Worm (Caenorhabditis elegans) whole organism, L2 larva: ENCODE data around the gene R07B1.5.

Experiments used
- C34F6.9 ChIP-seq: fragments of 150-350 bp; optimal IDR thresholded peaks from 2 replicates; lab custom pipeline; 2014; ENCODE audit warnings: missing biosample characterization, missing genetic modification characterization
- F13H6.1 ChIP-seq: sonication (generic microtip); optimal IDR thresholded peaks from 2 replicates; lab custom pipeline; 2016; ENCODE audit warnings: missing genetic modification characterization, missing compliant biosample characterization
- R02D3.7 ChIP-seq: fragments of 150-350 bp; optimal IDR thresholded peaks from 2 replicates; lab custom pipeline; 2014; ENCODE audit warnings: missing biosample characterization, missing genetic modification characterization
- Y55F3AM.14 ChIP-seq: fragments of 200-800 bp; sonication (Bioruptor generic); optimal IDR thresholded peaks from 2 replicates; lab custom pipeline; 2018; ENCODE audit warnings: mild to moderate bottlenecking, missing genetic modification characterization, missing compliant biosample characterization
- aly-2 ChIP-seq: fragments of 150-350 bp; optimal IDR thresholded peaks from 2 replicates; lab custom pipeline; 2014; ENCODE audit warnings: missing biosample characterization, missing genetic modification characterization
- blmp-1 ChIP-seq: sonication (generic microtip); optimal IDR thresholded peaks from 2 replicates; lab custom pipeline; 2017; ENCODE audit warnings: missing genetic modification characterization, mild to moderate bottlenecking, missing compliant biosample characterization, antibody characterized with exemption, moderate library complexity; ENCODE audit not compliant: insufficient read depth
- crh-2 ChIP-seq: sonication (generic microtip); optimal IDR thresholded peaks from 2 replicates; lab custom pipeline; 2017; ENCODE audit warnings: missing biosample characterization, missing genetic modification characterization
- dmd-4 ChIP-seq: sonication (generic microtip); optimal IDR thresholded peaks from 2 replicates; lab custom pipeline; 2017; ENCODE audit warnings: missing biosample characterization, missing genetic modification characterization
- elt-1 ChIP-seq: fragments of 150-350 bp; optimal IDR thresholded peaks from 2 replicates; lab custom pipeline; 2014; ENCODE audit warnings: missing biosample characterization, missing genetic modification characterization
- fos-1 ChIP-seq: fragments of 150-350 bp; optimal IDR thresholded peaks from 2 replicates; lab custom pipeline; 2014; ENCODE audit warnings: missing biosample characterization, missing genetic modification characterization
- lin-11 ChIP-seq: fragments of 150-350 bp; sonication (generic microtip); optimal IDR thresholded peaks from 2 replicates; lab custom pipeline; 2014; ENCODE audit warnings: missing biosample characterization, missing genetic modification characterization, inconsistent platforms, mixed read lengths
- lin-13 ChIP-seq: fragments of 150-350 bp; optimal IDR thresholded peaks from 2 replicates; lab custom pipeline; 2014; ENCODE audit warnings: missing biosample characterization, missing genetic modification reagents, missing genetic modification characterization
- lin-39 ChIP-seq: fragments of 150-350 bp; optimal IDR thresholded peaks from 2 replicates; lab custom pipeline; 2014; ENCODE audit warnings: missing biosample characterization, missing genetic modification reagents, missing genetic modification characterization
- lsy-2 ChIP-seq, 2 experiments: fragments of 150-350 bp in 1 of 2; sonication (generic microtip) in 1 of 2; optimal IDR thresholded peaks; 2 replicates each; lab custom pipeline; 2014 to 2017; ENCODE audit warnings: missing biosample characterization in 2 of 2, missing genetic modification characterization in 2 of 2
- mab-5 ChIP-seq: fragments of 150-350 bp; optimal IDR thresholded peaks from 2 replicates; lab custom pipeline; 2014; ENCODE audit warnings: missing biosample characterization, missing genetic modification characterization
- mbf-1 ChIP-seq: sonication (generic microtip); optimal IDR thresholded peaks from 2 replicates; lab custom pipeline; 2017; ENCODE audit warnings: missing biosample characterization, missing genetic modification characterization
- mdl-1 ChIP-seq, 2 experiments: fragments of 150-350 bp in 1 of 2; sonication (generic microtip) in 1 of 2; optimal IDR thresholded peaks; 2 replicates each; lab custom pipeline; 2017; ENCODE audit warnings: missing biosample characterization in 2 of 2, missing genetic modification characterization in 2 of 2
- nhr-11 ChIP-seq: fragments of 150-350 bp; optimal IDR thresholded peaks from 2 replicates; lab custom pipeline; 2014; ENCODE audit warnings: missing biosample characterization, missing genetic modification characterization
- nhr-12 ChIP-seq: fragments of 150-350 bp; optimal IDR thresholded peaks from 2 replicates; lab custom pipeline; 2014; ENCODE audit warnings: missing biosample characterization, missing genetic modification characterization
- nhr-129 ChIP-seq: fragments of 150-350 bp; optimal IDR thresholded peaks from 2 replicates; lab custom pipeline; 2014; ENCODE audit warnings: missing biosample characterization, missing genetic modification characterization
- nhr-21 ChIP-seq: fragments of 150-350 bp; optimal IDR thresholded peaks from 2 replicates; lab custom pipeline; 2014; ENCODE audit warnings: missing biosample characterization, missing genetic modification characterization
- nhr-25 ChIP-seq: fragments of 150-350 bp; sonication (generic microtip); optimal IDR thresholded peaks from 3 replicates; lab custom pipeline; 2014; ENCODE audit warnings: missing biosample characterization, missing genetic modification characterization
- nhr-6 ChIP-seq: fragments of 150-350 bp; optimal IDR thresholded peaks from 2 replicates; lab custom pipeline; 2014; ENCODE audit warnings: missing biosample characterization, missing genetic modification characterization
- nhr-77 ChIP-seq: fragments of 150-350 bp; optimal IDR thresholded peaks from 2 replicates; lab custom pipeline; 2014; ENCODE audit warnings: missing biosample characterization, missing genetic modification characterization
- sma-3 ChIP-seq: sonication (generic microtip); optimal IDR thresholded peaks from 2 replicates; lab custom pipeline; 2016; ENCODE audit warnings: missing genetic modification reagents, missing genetic modification characterization, missing compliant biosample characterization
- sma-9 ChIP-seq, 2 experiments: fragments of 150-350 bp in 1 of 2; sonication (generic microtip) in 1 of 2; optimal IDR thresholded peaks; 2 replicates each; lab custom pipeline; 2014 to 2016; ENCODE audit warnings: missing genetic modification characterization in 2 of 2, mild to moderate bottlenecking in 1 of 2, missing biosample characterization in 1 of 2, missing compliant biosample characterization in 1 of 2, missing genetic modification reagents in 1 of 2, moderate library complexity in 1 of 2
- unc-39 ChIP-seq: fragments of 150-350 bp; optimal IDR thresholded peaks from 2 replicates; lab custom pipeline; 2014; ENCODE audit warnings: missing biosample characterization, missing genetic modification characterization
- unc-55 ChIP-seq: fragments of 150-350 bp; sonication (generic microtip); optimal IDR thresholded peaks from 3 replicates; lab custom pipeline; 2014; ENCODE audit warnings: missing biosample characterization, missing genetic modification reagents, missing genetic modification characterization
- unc-62 ChIP-seq: fragments of 150-350 bp; optimal IDR thresholded peaks from 2 replicates; lab custom pipeline; 2014; ENCODE audit warnings: missing biosample characterization, missing genetic modification reagents, missing genetic modification characterization
- zag-1 ChIP-seq: fragments of 150-350 bp; optimal IDR thresholded peaks from 2 replicates; lab custom pipeline; 2014; ENCODE audit warnings: missing biosample characterization, missing genetic modification characterization
- ztf-1 ChIP-seq: fragments of 200-800 bp; sonication (Bioruptor generic); conservative IDR thresholded peaks from 2 replicates; pipeline ENCODE4 v1.3.6; 2022; ENCODE audit warnings: missing genetic modification characterization, missing compliant biosample characterization
- ztf-4 ChIP-seq: fragments of 150-350 bp; optimal IDR thresholded peaks from 2 replicates; lab custom pipeline; 2014; ENCODE audit warnings: missing biosample characterization, missing genetic modification characterization

R07B1.5 gene

ce11 chrX:9882572-9882971 lies 19.2 kb downstream of the R07B1.5 start:
- TF ChIP-seq lin-11 (tag; lab: Kevin White, UChicago): no peak
- no peak for TF ChIP-seq unc-55 (GFP tag; lab: Kevin White, UChicago)
- no peak for TF ChIP-seq ztf-1
- TF ChIP-seq fos-1: peak; percentile 85
- no peak for TF ChIP-seq ztf-4 (tag; lab: Kevin White, UChicago)

ce11 chrX:9883837-9884324 lies 20.5 kb downstream of the R07B1.5 start, which contains the start of gene mrp-4:
mrp-4 (plus strand) TSS chrX:9884274.
- TF ChIP-seq Y55F3AM.14 (GFP tag; lab: Kevin White, UChicago): no peak
- no peak for TF ChIP-seq lin-13 (GFP tag; lab: Kevin White, UChicago)
- no peak for TF ChIP-seq crh-2 (tag; lab: Kevin White, UChicago)
- no peak for TF ChIP-seq aly-2 (tag; lab: Kevin White, UChicago)
- no peak for TF ChIP-seq nhr-129 (tag; lab: Kevin White, UChicago)
- TF ChIP-seq nhr-11: no peak
- no peak for TF ChIP-seq lin-39 (tag; lab: Kevin White, UChicago)
- TF ChIP-seq, all 48 proteins: peak for 0

- TF ChIP-seq crh-2 (tag; lab: Kevin White, UChicago) (peak; percentile 17), mbf-1 (no peak), blmp-1 (no peak), fos-1 (peak; percentile 97)
Observed at ce11 chrX:9892323-9892722, 28.9 kb downstream of the R07B1.5 start, which contains the start of gene F21G4.1. F21G4.1 (minus strand) TSS chrX:9892328.

- no peak for TF ChIP-seq nhr-129 (tag; lab: Kevin White, UChicago)
- no peak for TF ChIP-seq sma-9 (GFP tag; optimal IDR thresholded peaks at IDR 0.05; lab: Kevin White, UChicago)
- no peak for TF ChIP-seq sma-9 (tag; optimal IDR thresholded peaks at IDR 0.05; lab: Kevin White, UChicago)
- TF ChIP-seq blmp-1: peak; percentile 76
- TF ChIP-seq crh-2 (tag; lab: Kevin White, UChicago): no peak
- no peak for TF ChIP-seq unc-39 (tag; lab: Kevin White, UChicago)
- no peak for TF ChIP-seq mdl-1 (tag; optimal IDR thresholded peaks at IDR 0.05; lab: Kevin White, UChicago)
- TF ChIP-seq F13H6.1 (tag; lab: Kevin White, UChicago): no peak
- no peak for TF ChIP-seq lin-13 (GFP tag; lab: Kevin White, UChicago)
Observed at ce11 chrX:9893069-9893468, 29.7 kb downstream of the R07B1.5 start.

ce11 chrX:9894844-9895243 lies 31.5 kb downstream of the R07B1.5 start, which contains the start of gene F21G4.3:
F21G4.3 (plus strand) TSS chrX:9895144.
- TF ChIP-seq lin-11 (tag; lab: Kevin White, UChicago) (no peak), aly-2 (tag; lab: Kevin White, UChicago) (no peak), dmd-4 (tag; lab: Kevin White, UChicago) (no peak), nhr-12 (tag; lab: Kevin White, UChicago) (no peak), nhr-11 (no peak), mdl-1 (tag; optimal IDR thresholded peaks at IDR 0.05; lab: Kevin White, UChicago) (no peak), elt-1 (no peak), sma-9 (GFP tag; optimal IDR thresholded peaks at IDR 0.05; lab: Kevin White, UChicago) (no peak), sma-9 (tag; optimal IDR thresholded peaks at IDR 0.05; lab: Kevin White, UChicago) (no peak), Y55F3AM.14 (GFP tag; lab: Kevin White, UChicago) (no peak), lsy-2 (tag; optimal IDR thresholded peaks at IDR 0.05; lab: Kevin White, UChicago) (no peak), nhr-21 (tag; lab: Kevin White, UChicago) (no peak), nhr-77 (no peak), nhr-6 (no peak), nhr-129 (tag; lab: Kevin White, UChicago) (no peak), sma-3 (GFP tag; lab: Kevin White, UChicago) (no peak), R02D3.7 (tag; lab: Kevin White, UChicago) (no peak), blmp-1 (no peak)
- TF ChIP-seq, all 48 proteins: peak for 0

- peak; percentile 66 for TF ChIP-seq zag-1
- peak; percentile 17 for TF ChIP-seq nhr-21 (tag; lab: Kevin White, UChicago)
- no peak for TF ChIP-seq unc-62 (GFP tag; lab: Kevin White, UChicago)
- peak; percentile 35 for TF ChIP-seq sma-9 (GFP tag; optimal IDR thresholded peaks at IDR 0.05; lab: Kevin White, UChicago)
- no peak for TF ChIP-seq sma-9 (tag; optimal IDR thresholded peaks at IDR 0.05; lab: Kevin White, UChicago)
- peak in 1 of 2 experiments; percentile 58 for TF ChIP-seq lsy-2 (tag; optimal IDR thresholded peaks at IDR 0.05; lab: Kevin White, UChicago)
- TF ChIP-seq F13H6.1 (tag; lab: Kevin White, UChicago): peak; percentile 71
- peak; percentile 76 for TF ChIP-seq unc-55 (GFP tag; lab: Kevin White, UChicago)
- TF ChIP-seq lin-13 (GFP tag; lab: Kevin White, UChicago): peak; percentile 37
- peak; percentile 84 for TF ChIP-seq nhr-129 (tag; lab: Kevin White, UChicago)
- peak; percentile 33 for TF ChIP-seq fos-1
- no peak for TF ChIP-seq Y55F3AM.14 (GFP tag; lab: Kevin White, UChicago)
- peak in 1 of 2 experiments; percentile 17 for TF ChIP-seq mdl-1 (tag; optimal IDR thresholded peaks at IDR 0.05; lab: Kevin White, UChicago)
- TF ChIP-seq nhr-12 (tag; lab: Kevin White, UChicago): no peak
- TF ChIP-seq mab-5: peak; percentile 12
- peak; percentile 49 for TF ChIP-seq nhr-25 (tag; lab: Kevin White, UChicago)
- TF ChIP-seq crh-2 (tag; lab: Kevin White, UChicago): peak; percentile 67
- TF ChIP-seq C34F6.9 (tag; lab: Kevin White, UChicago): peak; percentile 65
- TF ChIP-seq lin-11 (tag; lab: Kevin White, UChicago): peak; percentile 9
- no peak for TF ChIP-seq nhr-77
Observed at ce11 chrX:9899426-9900131, 36.2 kb downstream of the R07B1.5 start, which contains the start of gene phf-34. phf-34 (minus strand) TSS chrX:9899476.
